Worm (Caenorhabditis elegans) whole organism, L4 larva: ENCODE measurements around the gene clec-153.

ENCODE experiments used
- R02D3.7 ChIP-seq: fragments of 150-350 bp; sonication (generic microtip); optimal IDR thresholded peaks from 3 replicates; lab custom pipeline; 2014; ENCODE audit warnings: missing biosample characterization, missing genetic modification characterization
- Y105C5A.15 ChIP-seq: fragments of 200-800 bp; sonication (Bioruptor generic); IDR thresholded peaks from 2 replicates; pipeline ENCODE4 v1.3.6; 2022; ENCODE audit warnings: missing genetic modification characterization, missing compliant biosample characterization
- Y5F2A.4 ChIP-seq: fragments of 200-800 bp; sonication (Bioruptor generic); optimal IDR thresholded peaks from 2 replicates; lab custom pipeline; 2018; ENCODE audit warnings: mild to moderate bottlenecking, missing genetic modification characterization, missing compliant biosample characterization
- ZK337.2 ChIP-seq: fragments of 200-800 bp; sonication (Bioruptor generic); IDR thresholded peaks from 2 replicates; pipeline ENCODE4 v1.3.6; 2022; ENCODE audit warnings: missing genetic modification reagents, missing genetic modification characterization, missing compliant biosample characterization
- ZK546.5 ChIP-seq, 2 experiments: sonication (generic microtip); optimal IDR thresholded peaks; 2 replicates each; lab custom pipeline; 2017; ENCODE audit warnings: missing biosample characterization in 2 of 2, missing genetic modification characterization in 2 of 2
- aly-2 ChIP-seq: sonication (generic microtip); optimal IDR thresholded peaks from 2 replicates; lab custom pipeline; 2018; ENCODE audit warnings: missing biosample characterization, missing genetic modification characterization
- arid-1 ChIP-seq: fragments of 200-800 bp; sonication (Bioruptor generic); conservative IDR thresholded peaks from 2 replicates; pipeline ENCODE4 v1.3.6; 2022; ENCODE audit warnings: missing genetic modification reagents, missing genetic modification characterization, missing compliant biosample characterization
- ceh-20 ChIP-seq: fragments of 200-800 bp; sonication (Bioruptor generic); IDR thresholded peaks from 2 replicates; pipeline ENCODE4 v1.3.6; 2022; ENCODE audit warnings: missing genetic modification reagents, missing genetic modification characterization, missing compliant biosample characterization
- ceh-28 ChIP-seq: fragments of 150-350 bp; optimal IDR thresholded peaks from 2 replicates; lab custom pipeline; 2014; ENCODE audit warnings: missing biosample characterization, missing genetic modification reagents, missing genetic modification characterization
- ceh-32 ChIP-seq: sonication (generic microtip); optimal IDR thresholded peaks from 2 replicates; lab custom pipeline; 2016; ENCODE audit warnings: mild to moderate bottlenecking, missing genetic modification characterization, missing compliant biosample characterization; ENCODE audit not compliant: poor library complexity
- ceh-44 ChIP-seq: fragments of 200-800 bp; sonication (Bioruptor generic); IDR thresholded peaks from 2 replicates; pipeline ENCODE4 v1.3.6; 2022; ENCODE audit warnings: missing genetic modification reagents, missing genetic modification characterization, missing compliant biosample characterization
- ceh-62 ChIP-seq: sonication (generic microtip); optimal IDR thresholded peaks from 2 replicates; lab custom pipeline; 2017; ENCODE audit warnings: missing biosample characterization, missing genetic modification characterization
- daf-16 ChIP-seq, 3 experiments: sonication (generic microtip); optimal IDR thresholded peaks; 2 replicates each; lab custom pipeline; 2016 to 2017; ENCODE audit warnings: missing genetic modification characterization in 3 of 3, missing genetic modification reagents in 3 of 3, mild to moderate bottlenecking in 2 of 3, missing compliant biosample characterization in 2 of 3, missing biosample characterization in 1 of 3, moderate library complexity in 1 of 3
- daf-19 ChIP-seq: fragments of 200-800 bp; sonication (Bioruptor generic); conservative IDR thresholded peaks from 2 replicates; pipeline ENCODE4 v1.3.6; 2022; ENCODE audit warnings: missing genetic modification characterization, missing compliant biosample characterization
- dmd-6 ChIP-seq: fragments of 200-800 bp; sonication (Bioruptor generic); IDR thresholded peaks from 2 replicates; pipeline ENCODE4 v1.3.6; 2022; ENCODE audit warnings: missing genetic modification reagents, missing genetic modification characterization, missing compliant biosample characterization
- dpl-1 ChIP-seq: fragments of 150-350 bp; optimal IDR thresholded peaks from 2 replicates; lab custom pipeline; 2014; ENCODE audit warnings: missing biosample characterization, missing genetic modification reagents, missing genetic modification characterization
- duxl-1 ChIP-seq: sonication (generic microtip); optimal IDR thresholded peaks from 2 replicates; lab custom pipeline; 2016; ENCODE audit warnings: mild to moderate bottlenecking, missing genetic modification characterization, moderate library complexity, missing compliant biosample characterization; ENCODE audit not compliant: poor library complexity
- dve-1 ChIP-seq: sonication (generic microtip); optimal IDR thresholded peaks from 2 replicates; lab custom pipeline; 2017; ENCODE audit warnings: antibody characterized with exemption, mild to moderate bottlenecking, missing genetic modification characterization, missing compliant biosample characterization; ENCODE audit not compliant: insufficient read depth
- egl-27 ChIP-seq: sonication (generic microtip); optimal IDR thresholded peaks from 3 replicates; lab custom pipeline; 2017; ENCODE audit warnings: missing biosample characterization, missing genetic modification reagents, missing genetic modification characterization
- egl-43 ChIP-seq: fragments of 200-800 bp; sonication (Bioruptor generic); IDR thresholded peaks from 2 replicates; pipeline ENCODE4 v1.3.6; 2022; ENCODE audit warnings: missing genetic modification reagents, missing genetic modification characterization, missing compliant biosample characterization
- hlh-30 ChIP-seq: sonication (generic microtip); optimal IDR thresholded peaks from 2 replicates; lab custom pipeline; 2017; ENCODE audit warnings: antibody characterized with exemption, mild to moderate bottlenecking, missing genetic modification characterization, missing compliant biosample characterization; ENCODE audit not compliant: insufficient read depth
- lim-7 ChIP-seq: fragments of 200-800 bp; sonication (Bioruptor generic); IDR thresholded peaks from 2 replicates; pipeline ENCODE4 v1.3.6; 2022; ENCODE audit warnings: missing genetic modification characterization, missing compliant biosample characterization
- lin-38 ChIP-seq: fragments of 200-800 bp; sonication (Bioruptor generic); IDR thresholded peaks from 2 replicates; pipeline ENCODE4 v1.3.6; 2022; ENCODE audit warnings: missing genetic modification reagents, missing genetic modification characterization, missing compliant biosample characterization
- madf-5 ChIP-seq, 2 experiments: fragments of 200-800 bp; sonication (Bioruptor generic); IDR thresholded peaks; 2 replicates each; pipeline ENCODE4 v1.3.6; 2022; ENCODE audit warnings: missing compliant biosample characterization in 2 of 2, missing genetic modification characterization in 2 of 2
- madf-9 ChIP-seq: fragments of 200-800 bp; sonication (Bioruptor generic); conservative IDR thresholded peaks from 2 replicates; pipeline ENCODE4 v1.3.6; 2022; ENCODE audit warnings: missing genetic modification reagents, missing genetic modification characterization, missing compliant biosample characterization
- mdl-1 ChIP-seq, 2 experiments: fragments of 150-350 bp in 1 of 2; sonication (generic microtip) in 1 of 2; optimal IDR thresholded peaks; 2 replicates each; lab custom pipeline; 2014 to 2017; ENCODE audit warnings: missing biosample characterization in 2 of 2, missing genetic modification characterization in 2 of 2
- mep-1 ChIP-seq: fragments of 150-350 bp; sonication (generic microtip); optimal IDR thresholded peaks from 3 replicates; lab custom pipeline; 2014; ENCODE audit warnings: missing biosample characterization, missing genetic modification characterization
- mes-2 ChIP-seq: sonication (generic microtip); optimal IDR thresholded peaks from 2 replicates; lab custom pipeline; 2016; ENCODE audit warnings: missing genotype, mild to moderate bottlenecking, missing genetic modification characterization, missing compliant biosample characterization; ENCODE audit not compliant: poor library complexity, severe bottlenecking
- mxl-2 ChIP-seq: fragments of 200-800 bp; sonication (Bioruptor generic); conservative IDR thresholded peaks from 2 replicates; pipeline ENCODE4 v1.3.6; 2022; ENCODE audit warnings: missing genetic modification reagents, missing genetic modification characterization, missing compliant biosample characterization
- nhr-10 ChIP-seq: fragments of 150-350 bp; optimal IDR thresholded peaks from 2 replicates; lab custom pipeline; 2014; ENCODE audit warnings: missing biosample characterization, missing genetic modification characterization
- nhr-102 ChIP-seq: sonication (generic microtip); optimal IDR thresholded peaks from 2 replicates; lab custom pipeline; 2016; ENCODE audit warnings: mild to moderate bottlenecking, missing genetic modification characterization, moderate library complexity, missing compliant biosample characterization
- nhr-111 ChIP-seq: fragments of 200-800 bp; sonication (Bioruptor generic); optimal IDR thresholded peaks from 2 replicates; lab custom pipeline; 2018; ENCODE audit warnings: mild to moderate bottlenecking, missing genetic modification characterization, missing compliant biosample characterization
- nhr-25 ChIP-seq: sonication (generic microtip); optimal IDR thresholded peaks from 2 replicates; lab custom pipeline; 2017; ENCODE audit warnings: missing genetic modification characterization, mild to moderate bottlenecking, missing compliant biosample characterization, antibody characterized with exemption, moderate library complexity, borderline replicate concordance; ENCODE audit not compliant: insufficient read depth
- nhr-41 ChIP-seq: fragments of 200-800 bp; sonication (Bioruptor generic); IDR thresholded peaks from 2 replicates; pipeline ENCODE4 v1.3.6; 2022; ENCODE audit warnings: missing genetic modification reagents, missing genetic modification characterization, missing compliant biosample characterization
- nhr-42 ChIP-seq: fragments of 200-800 bp; sonication (Bioruptor generic); IDR thresholded peaks from 2 replicates; pipeline ENCODE4 v1.3.6; 2022; ENCODE audit warnings: missing genetic modification characterization, missing compliant biosample characterization
- nhr-48 ChIP-seq: sonication (generic microtip); optimal IDR thresholded peaks from 2 replicates; lab custom pipeline; 2016; ENCODE audit warnings: mild to moderate bottlenecking, missing genetic modification characterization, missing compliant biosample characterization
- nhr-77 ChIP-seq: fragments of 150-350 bp; optimal IDR thresholded peaks from 2 replicates; lab custom pipeline; 2014; ENCODE audit warnings: missing biosample characterization, missing genetic modification characterization
- php-3 ChIP-seq: fragments of 200-800 bp; sonication (Bioruptor generic); IDR thresholded peaks from 2 replicates; pipeline ENCODE4 v1.3.6; 2022; ENCODE audit warnings: missing genetic modification reagents, missing genetic modification characterization, missing compliant biosample characterization
- pqm-1 ChIP-seq: sonication (generic microtip); optimal IDR thresholded peaks from 2 replicates; lab custom pipeline; 2017; ENCODE audit warnings: missing biosample characterization, missing genetic modification characterization
- rbr-2 ChIP-seq: sonication (generic microtip); optimal IDR thresholded peaks from 2 replicates; lab custom pipeline; 2016; ENCODE audit warnings: missing genotype, missing genetic modification characterization, missing compliant biosample characterization
- snpc-1.2 ChIP-seq: fragments of 200-800 bp; sonication (Bioruptor generic); IDR thresholded peaks from 2 replicates; pipeline ENCODE4 v1.3.6; 2022; ENCODE audit warnings: missing genetic modification reagents, missing genetic modification characterization, missing compliant biosample characterization
- tra-1 ChIP-seq: fragments of 200-800 bp; sonication (Bioruptor generic); IDR thresholded peaks from 2 replicates; pipeline ENCODE4 v1.3.6; 2022; ENCODE audit warnings: missing genetic modification reagents, missing genetic modification characterization, missing compliant biosample characterization
- unc-39 ChIP-seq: sonication (generic microtip); optimal IDR thresholded peaks from 2 replicates; lab custom pipeline; 2017; ENCODE audit warnings: missing biosample characterization, missing genetic modification characterization
- unc-62 ChIP-seq, 3 experiments: fragments of 150-350 bp in 1 of 3; sonication (generic microtip); optimal IDR thresholded peaks in 2 of 3; peaks in 1 of 3; 1 replicate in 1 of 3; 2 replicates in 2 of 3; lab custom pipeline; 2014 to 2017; ENCODE audit warnings: missing biosample characterization in 3 of 3, missing genetic modification characterization in 3 of 3, missing genetic modification reagents in 3 of 3, missing genotype in 1 of 3
- vab-7 ChIP-seq: fragments of 200-800 bp; sonication (Bioruptor generic); IDR thresholded peaks from 2 replicates; pipeline ENCODE4 v1.3.6; 2022; ENCODE audit warnings: missing genetic modification reagents, missing genetic modification characterization, missing compliant biosample characterization
- zfp-3 ChIP-seq: fragments of 200-800 bp; sonication (Bioruptor generic); conservative IDR thresholded peaks from 2 replicates; pipeline ENCODE4 v1.3.6; 2022; ENCODE audit warnings: missing genetic modification reagents, missing genetic modification characterization, missing compliant biosample characterization
- zip-11 ChIP-seq: fragments of 200-800 bp; sonication (Bioruptor generic); IDR thresholded peaks from 2 replicates; pipeline ENCODE4 v1.3.6; 2022; ENCODE audit warnings: missing genetic modification characterization, missing compliant biosample characterization

The clec-153 gene

DNA sequence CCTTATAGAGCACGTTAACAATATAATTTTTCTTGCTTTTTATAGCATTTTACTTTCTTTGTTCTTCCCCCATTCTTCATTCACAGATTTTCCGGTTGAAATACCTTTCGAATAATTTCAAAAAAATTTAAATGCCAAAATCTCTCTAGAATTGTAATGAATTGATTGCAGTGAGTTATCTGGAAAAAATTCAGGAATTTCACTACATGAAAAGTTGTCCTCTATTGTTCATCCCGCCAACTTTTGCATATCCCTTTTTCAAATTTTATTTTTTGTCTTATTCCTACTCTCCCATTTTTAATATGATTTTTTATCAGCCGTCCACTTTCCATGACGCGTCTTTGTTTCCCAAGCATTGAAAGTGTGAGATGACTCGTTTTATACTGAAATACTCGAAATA is 18.3 kb downstream of the clec-153 start:
- no peak for TF ChIP-seq lin-38 (GFP tag; lab: Robert Waterston, UW)
- no peak for TF ChIP-seq madf-9 (GFP tag; lab: Robert Waterston, UW)
- TF ChIP-seq nhr-77 (tag; lab: Kevin White, UChicago), result no peak
- no peak for TF ChIP-seq daf-19 (GFP tag; lab: Robert Waterston, UW)
- TF ChIP-seq lim-7, result no peak
- TF ChIP-seq dpl-1, result no peak
- TF ChIP-seq vab-7 (GFP tag; lab: Robert Waterston, UW), result no peak
- no peak for TF ChIP-seq ceh-32 (tag; lab: Kevin White, UChicago)
- TF ChIP-seq Y105C5A.15 (GFP tag; lab: Robert Waterston, UW), result no peak
- no peak for TF ChIP-seq aly-2 (tag; lab: Kevin White, UChicago)
- TF ChIP-seq madf-5 (GFP tag; IDR thresholded peaks at IDR 0.05; lab: Robert Waterston, UW), result peak in 1 of 2 experiments; percentile 6; a peak in 1 of 4 replicates
- no peak for TF ChIP-seq ceh-62
- TF ChIP-seq nhr-102 (tag; lab: Kevin White, UChicago), result no peak
- no peak for TF ChIP-seq ceh-28 (tag; lab: Kevin White, UChicago)
- no peak for TF ChIP-seq mxl-2 (GFP tag; lab: Robert Waterston, UW)
- no peak for TF ChIP-seq ceh-44 (GFP tag; lab: Robert Waterston, UW)
- no peak for TF ChIP-seq Y5F2A.4 (GFP tag; lab: Kevin White, UChicago)
- peak; percentile 41 for TF ChIP-seq mep-1 (tag; lab: Kevin White, UChicago)
- no peak for TF ChIP-seq egl-43 (GFP tag; lab: Robert Waterston, UW)
- no peak for TF ChIP-seq dve-1
- TF ChIP-seq pqm-1 (tag; lab: Kevin White, UChicago), result no peak
- TF ChIP-seq hlh-30, result no peak
- no peak for TF ChIP-seq dmd-6
- no peak for TF ChIP-seq snpc-1.2 (GFP tag; lab: Robert Waterston, UW)
- no peak for TF ChIP-seq nhr-41 (GFP tag; lab: Robert Waterston, UW)
- no peak for TF ChIP-seq daf-16 (GFP tag; optimal IDR thresholded peaks at IDR 0.05; lab: Kevin White, UChicago)
- TF ChIP-seq daf-16 (tag; optimal IDR thresholded peaks at IDR 0.05; lab: Kevin White, UChicago), result no peak
- no peak for TF ChIP-seq egl-27
- TF ChIP-seq unc-39 (tag; lab: Kevin White, UChicago), result no peak
- TF ChIP-seq mes-2 (tag; lab: Kevin White, UChicago), result peak; percentile 17
- no peak for TF ChIP-seq mdl-1 (tag; optimal IDR thresholded peaks at IDR 0.05; lab: Kevin White, UChicago)
- no peak for TF ChIP-seq rbr-2 (tag; lab: Kevin White, UChicago)
- no peak for TF ChIP-seq ZK546.5 (tag; optimal IDR thresholded peaks at IDR 0.05; lab: Kevin White, UChicago)
- TF ChIP-seq nhr-111 (GFP tag; lab: Kevin White, UChicago), result peak; percentile 35
- peak in 1 of 2 experiments; percentile 50 for TF ChIP-seq unc-62 (GFP tag; optimal IDR thresholded peaks at IDR 0.05 in 1 of 2; lab: Kevin White, UChicago)
- no peak for TF ChIP-seq unc-62 (tag; optimal IDR thresholded peaks at IDR 0.05; lab: Kevin White, UChicago)
- TF ChIP-seq ZK337.2 (GFP tag; lab: Robert Waterston, UW), result no peak
- TF ChIP-seq nhr-10 (tag; lab: Kevin White, UChicago), result no peak

DNA sequence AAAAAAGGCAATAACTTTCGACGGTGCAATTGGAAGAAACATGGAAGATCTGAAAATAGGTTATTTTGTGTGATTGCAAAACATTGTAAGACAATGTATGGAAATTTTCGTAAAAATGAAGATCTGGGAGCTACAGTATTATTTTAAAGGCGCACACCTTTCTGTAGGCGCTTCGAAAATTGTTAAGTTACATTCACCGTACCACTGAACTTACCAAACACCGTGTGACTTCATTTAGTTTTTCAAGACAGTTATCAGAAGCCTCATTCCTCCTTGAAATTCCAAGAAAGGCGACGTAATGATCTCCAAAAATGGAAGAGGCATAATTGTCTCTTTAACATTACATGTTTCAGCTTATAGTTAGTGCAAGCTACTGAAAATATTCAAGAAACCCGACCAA is 18.9 kb downstream of the clec-153 start:
- peak; percentile 25 for TF ChIP-seq nhr-25
- no peak for TF ChIP-seq ceh-20 (GFP tag; lab: Robert Waterston, UW)
- no peak for TF ChIP-seq dve-1
- TF ChIP-seq nhr-42, result 0 out of 2 replicates have a peak, but pooled peaks have one; percentile 7
- 0 out of 2 replicates have a peak, but pooled peaks have one; percentile 17 for TF ChIP-seq lim-7
- TF ChIP-seq tra-1, result no peak
- TF ChIP-seq nhr-48 (tag; lab: Kevin White, UChicago), result no peak
- no peak for TF ChIP-seq mep-1 (tag; lab: Kevin White, UChicago)
- TF ChIP-seq mxl-2 (GFP tag; lab: Robert Waterston, UW), result no peak
- TF ChIP-seq R02D3.7 (tag; lab: Kevin White, UChicago), result no peak
- no peak for TF ChIP-seq snpc-1.2 (GFP tag; lab: Robert Waterston, UW)
- TF ChIP-seq madf-5 (GFP tag; IDR thresholded peaks at IDR 0.05; lab: Robert Waterston, UW), result peak in 1 of 2 experiments; percentile 54; a peak in 1 of 4 replicates
- peak; percentile 70; the same call in 1 of the 2 replicates for TF ChIP-seq zfp-3 (GFP tag; lab: Robert Waterston, UW)
- no peak for TF ChIP-seq vab-7 (GFP tag; lab: Robert Waterston, UW)
- peak; percentile 11; the same call in 1 of the 2 replicates for TF ChIP-seq arid-1 (GFP tag; lab: Robert Waterston, UW)
- TF ChIP-seq zip-11 (GFP tag; lab: Robert Waterston, UW), result no peak
- TF ChIP-seq duxl-1, result peak; percentile 71
- peak; percentile 34; the same call in 1 of the 2 replicates for TF ChIP-seq php-3 (GFP tag; lab: Robert Waterston, UW)
- TF ChIP-seq lin-38 (GFP tag; lab: Robert Waterston, UW), result peak; percentile 44
- TF ChIP-seq Y105C5A.15 (GFP tag; lab: Robert Waterston, UW), result no peak
- peak; percentile 49 for TF ChIP-seq nhr-102 (tag; lab: Kevin White, UChicago)
